Worm (Caenorhabditis elegans): ENCODE data around the gene T20D4.15.

Gene T20D4.15

DNA sequence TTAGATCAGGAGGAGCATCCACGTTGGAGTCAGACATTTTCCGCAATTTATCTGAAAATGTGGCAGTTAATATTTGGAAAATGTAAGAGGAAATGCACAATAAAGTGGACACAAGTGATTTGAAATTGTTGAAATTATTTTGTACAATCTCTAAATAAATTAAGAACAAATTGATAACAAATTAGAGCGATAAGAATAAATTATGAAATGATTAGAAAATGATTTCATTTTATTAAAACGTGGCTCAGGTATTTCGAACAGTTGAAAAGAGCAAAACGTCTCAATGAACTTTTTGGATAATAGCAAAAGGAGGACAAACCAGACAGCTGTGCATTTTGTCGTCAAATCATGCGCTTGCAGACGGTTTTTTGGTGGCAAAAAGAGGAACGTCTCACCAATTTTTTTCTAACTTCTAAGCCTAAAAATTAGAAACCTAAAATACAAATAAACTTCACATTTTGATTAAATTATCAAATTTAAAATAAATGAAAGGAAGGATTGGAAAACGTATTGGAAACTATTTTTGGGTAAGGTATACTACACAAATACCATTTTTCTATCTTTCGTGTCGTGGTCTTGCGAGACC is 48.0 kb downstream of the T20D4.15 start, which contains the start of gene fbxa-65:
fbxa-65 (minus strand) TSS at position 51 of the 586 bp plus-strand sequence.
- no peak for TF ChIP-seq dao-5 (tag; optimal IDR thresholded peaks at IDR 0.05)
- no peak for TF ChIP-seq W03F9.2 (tag; optimal IDR thresholded peaks at IDR 0.05)
- no peak for TF ChIP-seq him-1 (tag; optimal IDR thresholded peaks at IDR 0.05)

DNA sequence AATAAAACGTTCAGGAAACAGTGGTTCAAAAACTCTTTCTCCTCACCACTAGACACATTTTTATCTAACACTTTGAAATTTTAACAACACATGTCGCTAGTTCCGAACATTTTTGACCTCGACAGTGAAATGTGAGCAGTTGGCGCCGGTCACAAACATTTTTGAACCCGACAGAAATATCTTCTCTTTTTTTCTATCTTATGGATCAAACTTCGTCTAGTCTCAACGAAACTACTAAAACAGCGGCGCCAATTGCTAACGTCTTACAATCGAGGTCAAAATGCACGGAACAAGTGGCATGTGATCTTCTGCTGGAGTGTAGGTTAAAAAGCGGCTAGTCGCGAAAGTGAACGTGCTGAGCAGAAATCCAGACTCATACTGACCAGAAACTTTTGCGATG is 50.5 kb downstream of the T20D4.15 start:
- TF ChIP-seq him-1 (tag; optimal IDR thresholded peaks at IDR 0.05), result no peak
- no peak for TF ChIP-seq dao-5 (tag; optimal IDR thresholded peaks at IDR 0.05)
- no peak for TF ChIP-seq W03F9.2 (tag; optimal IDR thresholded peaks at IDR 0.05)
